Fruit fly (Drosophila melanogaster): ENCODE data around the gene eyg.

eyg gene

dm6 chr3L:12495312-12495725 is 27.5 kb upstream of the eyg start (continued):
- TF ChIP-seq twi (tag; optimal IDR thresholded peaks at IDR 0.05) (no peak), pan (optimal IDR thresholded peaks at IDR 0.05) (no peak), pan (GFP tag; optimal IDR thresholded peaks at IDR 0.05 in 1 of 2, IDR thresholded peaks at IDR 0.05 in 1 of 2) (peak in 1 of 2 experiments; percentile 22), Lim3 (GFP tag; IDR thresholded peaks at IDR 0.05) (no peak), CG8765 (GFP tag; IDR thresholded peaks at IDR 0.05) (no peak), CG13775 (GFP tag; optimal IDR thresholded peaks at IDR 0.05) (peak; percentile 13), hth (optimal IDR thresholded peaks at IDR 0.05) (no peak), CG10959 (GFP tag; IDR thresholded peaks at IDR 0.05) (no peak), ssp (GFP tag; IDR thresholded peaks at IDR 0.05) (0 out of 2 replicates have a peak, but pooled peaks have one; percentile 11), slp2 (GFP tag; optimal IDR thresholded peaks at IDR 0.05) (peak; percentile 1), Max (GFP tag; optimal IDR thresholded peaks at IDR 0.05) (no peak), pfk (GFP tag; optimal IDR thresholded peaks at IDR 0.05) (no peak), Mrtf (GFP tag; IDR thresholded peaks at IDR 0.05) (0 out of 3 replicates have a peak, but pooled peaks have one; percentile 29), Meics (GFP tag; optimal IDR thresholded peaks at IDR 0.05) (peak; percentile 53), zen (tag; optimal IDR thresholded peaks at IDR 0.05) (no peak), CG14667 (GFP tag; IDR thresholded peaks at IDR 0.05) (0 out of 2 replicates have a peak, but pooled peaks have one; percentile 31), HHEX (GFP tag; optimal IDR thresholded peaks at IDR 0.05) (peak; percentile 8), CG8359 (GFP tag; optimal IDR thresholded peaks at IDR 0.05; ENCODE audit: borderline replicate concordance) (no peak), sug (tag; optimal IDR thresholded peaks at IDR 0.05) (peak; percentile 0), kni (GFP tag; optimal IDR thresholded peaks at IDR 0.05) (no peak), CG9437 (GFP tag; optimal IDR thresholded peaks at IDR 0.05) (peak; percentile 39), CG4328 (GFP tag; optimal IDR thresholded peaks at IDR 0.05) (no peak), Hr39 (optimal IDR thresholded peaks at IDR 0.05) (no peak)

DNA sequence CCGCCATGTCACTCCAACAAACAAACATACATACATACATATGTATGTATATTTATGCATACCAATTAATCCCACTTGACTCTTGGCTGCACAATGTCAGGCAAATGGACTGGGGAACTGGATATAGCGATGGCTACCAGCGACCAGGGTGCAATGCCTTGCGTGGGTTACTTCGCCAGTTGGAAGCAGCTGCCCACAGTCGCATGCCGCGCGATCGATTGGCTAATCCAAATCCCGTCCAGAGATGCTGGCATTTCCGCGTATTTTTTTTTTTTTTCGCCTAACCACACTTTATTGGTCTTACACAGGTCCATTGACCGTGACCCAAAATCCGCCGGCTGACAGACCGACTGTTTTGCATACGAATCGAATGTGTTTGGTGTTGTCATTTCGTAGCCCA is 26.5 kb upstream of the eyg start:
- TF ChIP-seq vvl (GFP tag; IDR thresholded peaks at IDR 0.05): peak; percentile 27; the same call in 1 of the 2 replicates
- no peak for TF ChIP-seq Ptx1 (GFP tag; IDR thresholded peaks at IDR 0.05)
- TF ChIP-seq Lim3 (GFP tag; IDR thresholded peaks at IDR 0.05): no peak
- no peak for TF ChIP-seq knrl (GFP tag; IDR thresholded peaks at IDR 0.05; ENCODE audit: partially characterized antibody)
- TF ChIP-seq Eip74EF (GFP tag; optimal IDR thresholded peaks at IDR 0.05): peak in 1 of 2 experiments; percentile 85
- TF ChIP-seq sqz (GFP tag; optimal IDR thresholded peaks at IDR 0.05): peak; percentile 28
- TF ChIP-seq Drgx (GFP tag; IDR thresholded peaks at IDR 0.05): no peak
- peak; percentile 32 for TF ChIP-seq ftz-f1 (GFP tag; optimal IDR thresholded peaks at IDR 0.05)
- peak; percentile 58; the same call in 1 of the 3 replicates for TF ChIP-seq sr (GFP tag; IDR thresholded peaks at IDR 0.05)

dm6 chr3L:12490418-12491035 is 22.7 kb upstream of the eyg start, which contains the start of gene CG10660:
TSS of gene CG10660 (minus strand) at chr3L:12490676.
- peak; percentile 86 for TF ChIP-seq CG2678 (tag; optimal IDR thresholded peaks at IDR 0.05)
- peak; percentile 90 for TF ChIP-seq stc (GFP tag; IDR thresholded peaks at IDR 0.05)
- TF ChIP-seq CG11093 (GFP tag; IDR thresholded peaks at IDR 0.05): peak; percentile 70; the same call in 2 of the 3 replicates
- peak; percentile 80 for TF ChIP-seq lbe (GFP tag; optimal IDR thresholded peaks at IDR 0.05)
- no peak for TF ChIP-seq prd (optimal IDR thresholded peaks at IDR 0.05)
- peak; percentile 87 for TF ChIP-seq prd (GFP tag; IDR thresholded peaks at IDR 0.05)
- TF ChIP-seq gro (GFP tag; optimal IDR thresholded peaks at IDR 0.05): no peak
- TF ChIP-seq CG3163 (GFP tag; optimal IDR thresholded peaks at IDR 0.05): peak; percentile 12
- TF ChIP-seq CoRest (tag; optimal IDR thresholded peaks at IDR 0.05): peak; percentile 87
- peak; percentile 53 for TF ChIP-seq CG33213 (GFP tag; optimal IDR thresholded peaks at IDR 0.05)
- peak; percentile 11 for TF ChIP-seq cg (GFP tag; optimal IDR thresholded peaks at IDR 0.05)
- TF ChIP-seq CG12299 (tag; optimal IDR thresholded peaks at IDR 0.05): peak; percentile 80
- TF ChIP-seq Meics (GFP tag; optimal IDR thresholded peaks at IDR 0.05): peak; percentile 86
- peak; percentile 49 for TF ChIP-seq CG17186 (GFP tag; optimal IDR thresholded peaks at IDR 0.05)
- TF ChIP-seq CG11695 (GFP tag; IDR thresholded peaks at IDR 0.05): peak; percentile 87
- peak; percentile 66 for TF ChIP-seq Six4 (GFP tag; optimal IDR thresholded peaks at IDR 0.05)
- TF ChIP-seq wek (GFP tag; optimal IDR thresholded peaks at IDR 0.05): peak; percentile 71
- peak; percentile 37; the same call in 1 of the 2 replicates for TF ChIP-seq al (GFP tag; IDR thresholded peaks at IDR 0.05)
- TF ChIP-seq corto (GFP tag; optimal IDR thresholded peaks at IDR 0.05): peak; percentile 83
- peak; percentile 79; the same call in 1 of the 2 replicates for TF ChIP-seq CG32532 (GFP tag; IDR thresholded peaks at IDR 0.05)
